Worm (Caenorhabditis elegans): ENCODE results near the gene srlf-37.

srlf-37 gene

ce11 chrV:604105-604504 is at the start of gene srlf-37:
Gene srlf-37, minus strand, starts transcription at chrV:604205.
- TF ChIP-seq ztf-23 (GFP tag; IDR thresholded peaks at IDR 0.05) = no peak
- no peak for TF ChIP-seq med-1 (GFP tag; optimal IDR thresholded peaks at IDR 0.05; ENCODE audit: insufficient read depth)
- TF ChIP-seq cog-1 (tag; optimal IDR thresholded peaks at IDR 0.05) = no peak
- TF ChIP-seq klf-2 (GFP tag; conservative IDR thresholded peaks at IDR 0.05) = no peak
- no peak for TF ChIP-seq tab-1 (GFP tag; IDR thresholded peaks at IDR 0.05)
- TF ChIP-seq flt-1 (GFP tag; IDR thresholded peaks at IDR 0.05) = no peak
- TF ChIP-seq ref-1 (GFP tag; conservative IDR thresholded peaks at IDR 0.05) = no peak
- no peak for TF ChIP-seq ztf-29 (GFP tag; IDR thresholded peaks at IDR 0.05)
- TF ChIP-seq T22C8.4 (GFP tag; IDR thresholded peaks at IDR 0.05) = no peak

- TF ChIP-seq klf-2 (GFP tag; conservative IDR thresholded peaks at IDR 0.05) (no peak), ztf-23 (GFP tag; IDR thresholded peaks at IDR 0.05) (no peak), T22C8.4 (GFP tag; IDR thresholded peaks at IDR 0.05) (no peak), med-1 (GFP tag; optimal IDR thresholded peaks at IDR 0.05; ENCODE audit: insufficient read depth) (no peak), flt-1 (GFP tag; IDR thresholded peaks at IDR 0.05) (no peak), cog-1 (tag; optimal IDR thresholded peaks at IDR 0.05) (no peak), ztf-29 (GFP tag; IDR thresholded peaks at IDR 0.05) (no peak), tab-1 (GFP tag; IDR thresholded peaks at IDR 0.05) (no peak), ref-1 (GFP tag; conservative IDR thresholded peaks at IDR 0.05) (no peak)
Observed at ce11 chrV:652940-653339, 48.9 kb upstream of the srlf-37 start, which contains the start of gene srj-5. Gene srj-5, minus strand, starts transcription at chrV:653040.

ce11 chrV:646888-647287 is 42.9 kb upstream of the srlf-37 start, which contains the start of gene ugt-42:
Gene ugt-42, plus strand, starts transcription at chrV:647188.
- TF ChIP-seq ref-1 (GFP tag; conservative IDR thresholded peaks at IDR 0.05) (no peak), flt-1 (GFP tag; IDR thresholded peaks at IDR 0.05) (no peak), T22C8.4 (GFP tag; IDR thresholded peaks at IDR 0.05) (no peak), ztf-29 (GFP tag; IDR thresholded peaks at IDR 0.05) (no peak), tab-1 (GFP tag; IDR thresholded peaks at IDR 0.05) (no peak)

- no peak for TF ChIP-seq tab-1 (GFP tag; IDR thresholded peaks at IDR 0.05)
- no peak for TF ChIP-seq flt-1 (GFP tag; IDR thresholded peaks at IDR 0.05)
- TF ChIP-seq med-1 (GFP tag; optimal IDR thresholded peaks at IDR 0.05; ENCODE audit: insufficient read depth) = no peak
- TF ChIP-seq ref-1 (GFP tag; conservative IDR thresholded peaks at IDR 0.05) = no peak
- TF ChIP-seq ztf-23 (GFP tag; IDR thresholded peaks at IDR 0.05) = no peak
- no peak for TF ChIP-seq ztf-29 (GFP tag; IDR thresholded peaks at IDR 0.05)
- no peak for TF ChIP-seq T22C8.4 (GFP tag; IDR thresholded peaks at IDR 0.05)
- no peak for TF ChIP-seq cog-1 (tag; optimal IDR thresholded peaks at IDR 0.05)
- TF ChIP-seq klf-2 (GFP tag; conservative IDR thresholded peaks at IDR 0.05) = no peak
Observed at ce11 chrV:646129-646528, 42.1 kb upstream of the srlf-37 start, which contains the start of gene F48G7.12. Gene F48G7.12, minus strand, starts transcription at chrV:646229.

ce11 chrV:642750-643149 is 38.7 kb upstream of the srlf-37 start, which contains the start of gene nhr-190:
Gene nhr-190, minus strand, starts transcription at chrV:642924.
- TF ChIP-seq ztf-23 (GFP tag; IDR thresholded peaks at IDR 0.05) = no peak
- TF ChIP-seq flt-1 (GFP tag; IDR thresholded peaks at IDR 0.05) = no peak
- no peak for TF ChIP-seq cog-1 (tag; optimal IDR thresholded peaks at IDR 0.05)
- no peak for TF ChIP-seq tab-1 (GFP tag; IDR thresholded peaks at IDR 0.05)
- no peak for TF ChIP-seq med-1 (GFP tag; optimal IDR thresholded peaks at IDR 0.05; ENCODE audit: insufficient read depth)
- TF ChIP-seq ref-1 (GFP tag; conservative IDR thresholded peaks at IDR 0.05) = no peak
- no peak for TF ChIP-seq T22C8.4 (GFP tag; IDR thresholded peaks at IDR 0.05)
- no peak for TF ChIP-seq klf-2 (GFP tag; conservative IDR thresholded peaks at IDR 0.05)
- no peak for TF ChIP-seq ztf-29 (GFP tag; IDR thresholded peaks at IDR 0.05)

ce11 chrV:638328-638727 is 34.3 kb upstream of the srlf-37 start, which contains the start of gene srj-37:
Gene srj-37, plus strand, starts transcription at chrV:638628.
- TF ChIP-seq flt-1 (GFP tag; IDR thresholded peaks at IDR 0.05) = no peak
- TF ChIP-seq med-1 (GFP tag; optimal IDR thresholded peaks at IDR 0.05; ENCODE audit: insufficient read depth) = no peak
- no peak for TF ChIP-seq ref-1 (GFP tag; conservative IDR thresholded peaks at IDR 0.05)
- TF ChIP-seq ztf-29 (GFP tag; IDR thresholded peaks at IDR 0.05) = no peak
- no peak for TF ChIP-seq klf-2 (GFP tag; conservative IDR thresholded peaks at IDR 0.05)
- no peak for TF ChIP-seq T22C8.4 (GFP tag; IDR thresholded peaks at IDR 0.05)
- TF ChIP-seq cog-1 (tag; optimal IDR thresholded peaks at IDR 0.05) = no peak
- TF ChIP-seq ztf-23 (GFP tag; IDR thresholded peaks at IDR 0.05) = no peak
- no peak for TF ChIP-seq tab-1 (GFP tag; IDR thresholded peaks at IDR 0.05)

ce11 chrV:636281-636680 is 32.3 kb upstream of the srlf-37 start, which contains the start of gene pals-31:
Gene pals-31, plus strand, starts transcription at chrV:636581.
- TF ChIP-seq ztf-29 (GFP tag; IDR thresholded peaks at IDR 0.05) = no peak
- TF ChIP-seq cog-1 (tag; optimal IDR thresholded peaks at IDR 0.05) = no peak
- TF ChIP-seq T22C8.4 (GFP tag; IDR thresholded peaks at IDR 0.05) = no peak
- no peak for TF ChIP-seq ztf-23 (GFP tag; IDR thresholded peaks at IDR 0.05)
- no peak for TF ChIP-seq flt-1 (GFP tag; IDR thresholded peaks at IDR 0.05)
- TF ChIP-seq tab-1 (GFP tag; IDR thresholded peaks at IDR 0.05) = no peak
- no peak for TF ChIP-seq ref-1 (GFP tag; conservative IDR thresholded peaks at IDR 0.05)
- no peak for TF ChIP-seq med-1 (GFP tag; optimal IDR thresholded peaks at IDR 0.05; ENCODE audit: insufficient read depth)
- TF ChIP-seq klf-2 (GFP tag; conservative IDR thresholded peaks at IDR 0.05) = no peak

- TF ChIP-seq med-1 (GFP tag; optimal IDR thresholded peaks at IDR 0.05; ENCODE audit: insufficient read depth) (no peak), ztf-29 (GFP tag; IDR thresholded peaks at IDR 0.05) (no peak)
Observed at ce11 chrV:635630-636029, 31.6 kb upstream of the srlf-37 start.

- no peak for TF ChIP-seq tab-1 (GFP tag; IDR thresholded peaks at IDR 0.05)
- TF ChIP-seq ztf-23 (GFP tag; IDR thresholded peaks at IDR 0.05) = no peak
- no peak for TF ChIP-seq ref-1 (GFP tag; conservative IDR thresholded peaks at IDR 0.05)
- no peak for TF ChIP-seq ztf-29 (GFP tag; IDR thresholded peaks at IDR 0.05)
- TF ChIP-seq T22C8.4 (GFP tag; IDR thresholded peaks at IDR 0.05) = no peak
- TF ChIP-seq klf-2 (GFP tag; conservative IDR thresholded peaks at IDR 0.05) = no peak
- TF ChIP-seq flt-1 (GFP tag; IDR thresholded peaks at IDR 0.05) = no peak
- no peak for TF ChIP-seq med-1 (GFP tag; optimal IDR thresholded peaks at IDR 0.05; ENCODE audit: insufficient read depth)
- TF ChIP-seq cog-1 (tag; optimal IDR thresholded peaks at IDR 0.05) = no peak
Observed at ce11 chrV:634855-635254, 30.9 kb upstream of the srlf-37 start, which contains the start of gene F48G7.10. Gene F48G7.10, minus strand, starts transcription at chrV:634955.

- no peak for TF ChIP-seq ztf-23 (GFP tag; IDR thresholded peaks at IDR 0.05)
- TF ChIP-seq T22C8.4 (GFP tag; IDR thresholded peaks at IDR 0.05) = no peak
- TF ChIP-seq ref-1 (GFP tag; conservative IDR thresholded peaks at IDR 0.05) = no peak
- no peak for TF ChIP-seq cog-1 (tag; optimal IDR thresholded peaks at IDR 0.05)
- TF ChIP-seq med-1 (GFP tag; optimal IDR thresholded peaks at IDR 0.05; ENCODE audit: insufficient read depth) = no peak
- TF ChIP-seq tab-1 (GFP tag; IDR thresholded peaks at IDR 0.05) = no peak
- TF ChIP-seq ztf-29 (GFP tag; IDR thresholded peaks at IDR 0.05) = no peak
- no peak for TF ChIP-seq klf-2 (GFP tag; conservative IDR thresholded peaks at IDR 0.05)
- no peak for TF ChIP-seq flt-1 (GFP tag; IDR thresholded peaks at IDR 0.05)
Observed at ce11 chrV:631832-632231, 27.8 kb upstream of the srlf-37 start.

Data from whole organism, midembryonic.